Fruit fly (Drosophila melanogaster) whole organism, prepupa: ENCODE measurements around the gene Imp.

Experiments used
- CG10631 ChIP-seq: fragments of 200-800 bp; sonication (Bioruptor generic); optimal IDR thresholded peaks from 2 replicates; lab custom pipeline; 2016; ENCODE audit warnings: missing biosample characterization, missing genetic modification characterization
- CG6163 ChIP-seq: fragments of 200-800 bp; sonication (Bioruptor generic); IDR thresholded peaks from 3 replicates; pipeline ENCODE4 v1.3.6; 2022; ENCODE audit warnings: missing biosample characterization, missing genetic modification characterization
- CG8632 ChIP-seq: fragments of 200-800 bp; sonication (Bioruptor generic); optimal IDR thresholded peaks from 3 replicates; lab custom pipeline; 2016; ENCODE audit warnings: missing biosample characterization, missing genetic modification characterization
- Eip75B ChIP-seq: fragments of 200-800 bp; sonication (Bioruptor generic); optimal IDR thresholded peaks from 3 replicates; lab custom pipeline; 2016; ENCODE audit warnings: missing biosample characterization, missing genetic modification characterization
- Hr39 ChIP-seq: fragments of 200-800 bp; sonication (Bioruptor generic); optimal IDR thresholded peaks from 2 replicates; lab custom pipeline; 2016; ENCODE audit warnings: missing biosample characterization, missing genetic modification characterization
- OdsH ChIP-seq: fragments of 200-800 bp; sonication (Bioruptor generic); optimal IDR thresholded peaks from 3 replicates; lab custom pipeline; 2016; ENCODE audit warnings: missing biosample characterization, missing genetic modification characterization
- Sox102F ChIP-seq: fragments of 200-800 bp; sonication (Bioruptor generic); optimal IDR thresholded peaks from 2 replicates; lab custom pipeline; 2016; ENCODE audit warnings: missing biosample characterization, mild to moderate bottlenecking, missing genetic modification characterization
- achi ChIP-seq: fragments of 200-800 bp; sonication (Bioruptor generic); optimal IDR thresholded peaks from 3 replicates; lab custom pipeline; 2016; ENCODE audit warnings: missing biosample characterization, missing genetic modification characterization
- dsx ChIP-seq: fragments of 200-800 bp; optimal IDR thresholded peaks from 3 replicates; lab custom pipeline; 2019; ENCODE audit warnings: missing biosample characterization, mild to moderate bottlenecking, missing genetic modification characterization, moderate library complexity; ENCODE audit not compliant: poor library complexity, severe bottlenecking
- ss ChIP-seq, 2 experiments: fragments of 200-800 bp; sonication (Bioruptor generic); optimal IDR thresholded peaks; 2 replicates in 1 of 2; 3 replicates in 1 of 2; lab custom pipeline; 2017 to 2018; ENCODE audit warnings: mild to moderate bottlenecking in 2 of 2, missing biosample characterization in 2 of 2, missing genetic modification characterization in 2 of 2, moderate library complexity in 1 of 2

DNA sequence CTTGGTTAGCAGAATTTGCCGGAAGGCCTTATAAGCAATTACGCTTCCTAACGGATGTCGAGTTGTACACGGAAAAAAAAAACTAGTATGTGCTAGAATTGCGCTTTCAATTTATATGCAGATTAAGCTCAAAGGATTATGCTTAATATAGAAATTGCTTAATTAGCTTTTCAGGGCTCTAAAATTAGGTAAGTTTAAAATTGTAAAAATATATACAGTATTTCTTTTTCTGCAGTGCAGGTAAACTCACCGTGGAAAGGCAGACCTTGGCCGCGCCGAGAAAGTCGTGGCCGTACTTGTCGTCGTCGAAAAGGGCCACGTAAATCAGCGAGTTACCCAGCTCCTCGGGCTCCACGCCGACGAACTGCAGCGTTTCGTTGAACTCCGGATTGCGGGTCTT, 73.4 kb downstream of the Imp start:
- TF ChIP-seq dsx (no peak), achi (GFP tag; lab: Kevin White, UChicago) (no peak), ss (GFP tag; optimal IDR thresholded peaks at IDR 0.05; lab: Kevin White, UChicago) (no peak), CG10631 (GFP tag; lab: Kevin White, UChicago) (no peak), CG6163 (GFP tag; lab: Robert Waterston, UW) (no peak), CG8632 (GFP tag; lab: Kevin White, UChicago) (no peak), Hr39 (no peak), OdsH (GFP tag; lab: Kevin White, UChicago) (no peak), Eip75B (no peak), Sox102F (GFP tag; lab: Kevin White, UChicago) (no peak)
